Fruit fly (Drosophila melanogaster) whole organism, embryonic: ENCODE data around the gene Actn.

Source experiments
- Bdp1 ChIP-seq: fragments of 200-800 bp; sonication (Bioruptor generic); optimal IDR thresholded peaks from 3 replicates; lab custom pipeline; 2016; ENCODE audit warnings: missing biosample characterization, missing genetic modification characterization
- CG10654 ChIP-seq: fragments of 200-800 bp; sonication (Bioruptor generic); optimal IDR thresholded peaks from 2 replicates; lab custom pipeline; 2016; ENCODE audit warnings: missing biosample characterization, missing genetic modification characterization
- CG11085 ChIP-seq: fragments of 200-800 bp; sonication (Bioruptor generic); IDR thresholded peaks from 2 replicates; pipeline ENCODE4 v1.3.6; 2022; ENCODE audit warnings: missing biosample characterization, missing genetic modification characterization
- CG11093 ChIP-seq: fragments of 200-800 bp; sonication (Bioruptor generic); IDR thresholded peaks from 3 replicates; pipeline ENCODE4 v1.3.6; 2022; ENCODE audit warnings: missing biosample characterization, missing genetic modification characterization
- CG12155 ChIP-seq: fragments of 200-800 bp; sonication (Bioruptor generic); optimal IDR thresholded peaks from 3 replicates; lab custom pipeline; 2016; ENCODE audit warnings: missing biosample characterization, missing genetic modification characterization
- CG12219 ChIP-seq: fragments of 200-800 bp; sonication (Bioruptor generic); optimal IDR thresholded peaks from 3 replicates; lab custom pipeline; 2018; ENCODE audit warnings: missing biosample characterization, mild to moderate bottlenecking, missing genetic modification characterization
- CG1233 ChIP-seq: fragments of 200-800 bp; sonication (Bioruptor generic); optimal IDR thresholded peaks from 4 replicates; lab custom pipeline; 2018; ENCODE audit warnings: missing biosample characterization, mild to moderate bottlenecking, missing genetic modification characterization
- CG12942 ChIP-seq: fragments of 200-800 bp; sonication (Bioruptor generic); optimal IDR thresholded peaks from 3 replicates; lab custom pipeline; 2016; ENCODE audit warnings: missing biosample characterization, missing genetic modification characterization
- CG13894 ChIP-seq: fragments of 200-800 bp; sonication (Bioruptor generic); optimal IDR thresholded peaks from 3 replicates; lab custom pipeline; 2018; ENCODE audit warnings: missing biosample characterization, mild to moderate bottlenecking, missing genetic modification characterization, moderate library complexity
- CG15696 ChIP-seq: fragments of 200-800 bp; sonication (Bioruptor generic); optimal IDR thresholded peaks from 2 replicates; lab custom pipeline; 2019; ENCODE audit warnings: missing biosample characterization, mild to moderate bottlenecking, missing genetic modification characterization, moderate library complexity
- CG16813 ChIP-seq: fragments of 200-800 bp; sonication (Bioruptor generic); IDR thresholded peaks from 3 replicates; pipeline ENCODE4 v1.3.6; 2022; ENCODE audit warnings: missing biosample characterization, missing genetic modification characterization; ENCODE audit not compliant: partially characterized antibody
- CG17359 ChIP-seq: fragments of 200-800 bp; sonication (Bioruptor generic); optimal IDR thresholded peaks from 3 replicates; lab custom pipeline; 2018; ENCODE audit warnings: missing biosample characterization, mild to moderate bottlenecking, missing genetic modification characterization, moderate library complexity
- CG1792 ChIP-seq: fragments of 200-800 bp; sonication (Bioruptor generic); optimal IDR thresholded peaks from 2 replicates; lab custom pipeline; 2016; ENCODE audit warnings: missing biosample characterization, missing genetic modification characterization
- CG2120 ChIP-seq: fragments of 200-800 bp; sonication (Bioruptor generic); optimal IDR thresholded peaks from 3 replicates; lab custom pipeline; 2016; ENCODE audit warnings: missing biosample characterization, missing genetic modification characterization
- CG2129 ChIP-seq: fragments of 200-800 bp; sonication (Bioruptor generic); IDR thresholded peaks from 2 replicates; pipeline ENCODE4 v1.3.6; 2022; ENCODE audit warnings: missing biosample characterization, missing genetic modification characterization; ENCODE audit not compliant: partially characterized antibody
- CG31388 ChIP-seq: fragments of 200-800 bp; sonication (Bioruptor generic); optimal IDR thresholded peaks from 2 replicates; lab custom pipeline; 2016; ENCODE audit warnings: missing biosample characterization, missing genetic modification characterization
- CG3847 ChIP-seq: fragments of 200-800 bp; sonication (Bioruptor generic); IDR thresholded peaks from 2 replicates; pipeline ENCODE4 v1.3.6; 2022; ENCODE audit warnings: missing biosample characterization, missing genetic modification characterization
- CG6689 ChIP-seq: fragments of 200-800 bp; sonication (Bioruptor generic); IDR thresholded peaks from 2 replicates; pipeline ENCODE4 v1.3.6; 2022; ENCODE audit warnings: missing biosample characterization, missing genetic modification characterization
- CG6791 ChIP-seq: fragments of 200-800 bp; sonication (Bioruptor generic); IDR thresholded peaks from 3 replicates; pipeline ENCODE4 v1.3.6; 2022; ENCODE audit warnings: missing biosample characterization, missing genetic modification characterization; ENCODE audit not compliant: partially characterized antibody
- CG8388 ChIP-seq: fragments of 200-800 bp; sonication (Bioruptor generic); optimal IDR thresholded peaks from 2 replicates; lab custom pipeline; 2019; ENCODE audit warnings: missing biosample characterization, mild to moderate bottlenecking, missing genetic modification characterization, moderate library complexity
- Camta ChIP-seq: fragments of 200-800 bp; sonication (Bioruptor generic); optimal IDR thresholded peaks from 2 replicates; lab custom pipeline; 2016; ENCODE audit warnings: missing biosample characterization, missing genetic modification characterization
- CkIIα-i1 ChIP-seq: fragments of 200-800 bp; sonication (Bioruptor generic); IDR thresholded peaks from 2 replicates; pipeline ENCODE4 v1.3.6; 2022; ENCODE audit warnings: missing biosample characterization, missing genetic modification characterization
- D19A ChIP-seq: fragments of 200-800 bp; optimal IDR thresholded peaks from 3 replicates; lab custom pipeline; 2019; ENCODE audit warnings: missing biosample characterization, mild to moderate bottlenecking, missing genetic modification characterization, moderate library complexity
- Fer1 ChIP-seq: fragments of 200-800 bp; sonication (Bioruptor generic); optimal IDR thresholded peaks from 2 replicates; lab custom pipeline; 2017; ENCODE audit warnings: missing biosample characterization, mild to moderate bottlenecking, missing genetic modification characterization
- HHEX ChIP-seq: fragments of 200-800 bp; sonication (Bioruptor generic); optimal IDR thresholded peaks from 3 replicates; lab custom pipeline; 2017; ENCODE audit warnings: missing biosample characterization, mild to moderate bottlenecking, missing genetic modification characterization, missing genetic modification reagents
- Hey ChIP-seq: fragments of 200-800 bp; sonication (Bioruptor generic); optimal IDR thresholded peaks from 3 replicates; lab custom pipeline; 2018; ENCODE audit warnings: missing biosample characterization, mild to moderate bottlenecking, missing genetic modification characterization
- Neu2 ChIP-seq: fragments of 200-800 bp; sonication (Bioruptor generic); optimal IDR thresholded peaks from 3 replicates; lab custom pipeline; 2016; ENCODE audit warnings: missing biosample characterization, missing genetic modification characterization, borderline replicate concordance
- Rx ChIP-seq: fragments of 200-800 bp; sonication (Bioruptor generic); IDR thresholded peaks from 2 replicates; pipeline ENCODE4 v1.3.6; 2022; ENCODE audit warnings: missing biosample characterization, missing genetic modification characterization
- Spps ChIP-seq: fragments of 200-800 bp; sonication (Bioruptor generic); optimal IDR thresholded peaks from 2 replicates; lab custom pipeline; 2018; ENCODE audit warnings: missing biosample characterization, mild to moderate bottlenecking, missing genetic modification characterization
- Trl ChIP-seq, 3 experiments: fragments of >200 bp in 2 of 3; fragments of 200-800 bp in 1 of 3; sonication (Bioruptor generic) in 1 of 3; optimal IDR thresholded peaks; 2 replicates in 1 of 3; 3 replicates in 2 of 3; lab custom pipeline; 2016 to 2017; ENCODE audit warnings: missing biosample characterization in 1 of 3, missing genetic modification characterization in 1 of 3
- btn ChIP-seq: fragments of 200-800 bp; sonication (Bioruptor generic); optimal IDR thresholded peaks from 2 replicates; lab custom pipeline; 2016; ENCODE audit warnings: missing biosample characterization, missing genetic modification characterization
- cas ChIP-seq: fragments of 200-800 bp; sonication (Bioruptor generic); IDR thresholded peaks from 2 replicates; pipeline ENCODE4 v1.3.6; 2022; ENCODE audit warnings: missing biosample characterization, missing genetic modification characterization
- chif ChIP-seq, 2 experiments: fragments of 200-800 bp; sonication (Bioruptor generic); optimal IDR thresholded peaks; 3 replicates each; lab custom pipeline; 2016; ENCODE audit warnings: missing biosample characterization in 2 of 2, missing genetic modification characterization in 2 of 2
- chinmo ChIP-seq: fragments of 200-800 bp; sonication (Bioruptor generic); IDR thresholded peaks from 4 replicates; pipeline ENCODE4 v1.3.6; 2022; ENCODE audit warnings: missing biosample characterization, missing genetic modification characterization; ENCODE audit not compliant: partially characterized antibody
- gcm ChIP-seq: fragments of 200-800 bp; sonication (Bioruptor generic); optimal IDR thresholded peaks from 2 replicates; lab custom pipeline; 2019; ENCODE audit warnings: missing biosample characterization, mild to moderate bottlenecking, missing genetic modification characterization, moderate library complexity
- lab ChIP-seq: fragments of 200-800 bp; sonication (Bioruptor generic); optimal IDR thresholded peaks from 3 replicates; lab custom pipeline; 2017; ENCODE audit warnings: missing biosample characterization, missing genetic modification characterization, mild to moderate bottlenecking, moderate library complexity, missing genetic modification reagents
- lbe ChIP-seq: fragments of 200-800 bp; sonication (Bioruptor generic); optimal IDR thresholded peaks from 2 replicates; lab custom pipeline; 2016; ENCODE audit warnings: missing biosample characterization, mild to moderate bottlenecking, missing genetic modification characterization
- lilli ChIP-seq: fragments of 200-800 bp; sonication (Bioruptor generic); optimal IDR thresholded peaks from 3 replicates; lab custom pipeline; 2016; ENCODE audit warnings: missing biosample characterization, missing genetic modification characterization
- mirr ChIP-seq: fragments of 200-800 bp; sonication (Bioruptor generic); optimal IDR thresholded peaks from 3 replicates; lab custom pipeline; 2018; ENCODE audit warnings: missing biosample characterization, mild to moderate bottlenecking, missing genetic modification characterization
- mld ChIP-seq: fragments of 200-800 bp; sonication (Bioruptor generic); IDR thresholded peaks from 3 replicates; pipeline ENCODE4 v1.3.6; 2022; ENCODE audit warnings: missing biosample characterization, missing genetic modification characterization; ENCODE audit not compliant: partially characterized antibody
- p53 ChIP-seq: fragments of 200-800 bp; sonication (Bioruptor generic); optimal IDR thresholded peaks from 2 replicates; lab custom pipeline; 2016; ENCODE audit warnings: missing biosample characterization, missing genetic modification characterization
- seq ChIP-seq: fragments of 200-800 bp; sonication (Bioruptor generic); IDR thresholded peaks from 2 replicates; pipeline ENCODE4 v1.3.6; 2022; ENCODE audit warnings: missing biosample characterization, missing genetic modification characterization
- shn ChIP-seq: fragments of 200-800 bp; sonication (Bioruptor generic); optimal IDR thresholded peaks from 3 replicates; lab custom pipeline; 2016; ENCODE audit warnings: missing biosample characterization, missing genetic modification characterization
- sim ChIP-seq: fragments of 200-800 bp; sonication (Bioruptor generic); IDR thresholded peaks from 2 replicates; pipeline ENCODE4 v1.3.6; 2022; ENCODE audit warnings: missing biosample characterization, missing genetic modification characterization
- sisA ChIP-seq: fragments of 200-800 bp; sonication (Bioruptor generic); IDR thresholded peaks from 2 replicates; pipeline ENCODE4 v1.3.6; 2022; ENCODE audit warnings: missing biosample characterization, missing genetic modification characterization
- sna ChIP-seq: fragments of 200-800 bp; sonication (Bioruptor generic); IDR thresholded peaks from 2 replicates; pipeline ENCODE4 v1.3.6; 2022; ENCODE audit warnings: missing biosample characterization, missing genetic modification characterization; ENCODE audit not compliant: partially characterized antibody
- trh ChIP-seq: fragments of 200-800 bp; sonication (Bioruptor generic); optimal IDR thresholded peaks from 2 replicates; lab custom pipeline; 2016; ENCODE audit warnings: missing biosample characterization, missing genetic modification characterization
- unpg ChIP-seq: fragments of 200-800 bp; sonication (Bioruptor generic); optimal IDR thresholded peaks from 3 replicates; lab custom pipeline; 2018; ENCODE audit warnings: missing biosample characterization, mild to moderate bottlenecking, missing genetic modification characterization, moderate library complexity
- vfl ChIP-seq: fragments of 200-800 bp; sonication (Bioruptor generic); optimal IDR thresholded peaks from 2 replicates; lab custom pipeline; 2016; ENCODE audit warnings: missing biosample characterization, missing genetic modification characterization

The Actn gene

dm6 chrX:2009453-2010009 lies 32.6 kb downstream of the Actn start (continued):
- peak; percentile 35 for TF ChIP-seq gcm (GFP tag; lab: Kevin White, UChicago)
- TF ChIP-seq cas = no peak
- TF ChIP-seq CkIIα-i1 (GFP tag; lab: Robert Waterston, UW) = no peak
- TF ChIP-seq CG11093 (GFP tag; lab: Robert Waterston, UW) = no peak
- peak; percentile 69 for TF ChIP-seq CG15696 (tag; lab: Kevin White, UChicago)
- no peak for TF ChIP-seq Trl (optimal IDR thresholded peaks at IDR 0.05; lab: Kevin White, UChicago)
- TF ChIP-seq Trl (GFP tag; optimal IDR thresholded peaks at IDR 0.05; lab: Kevin White, UChicago) = peak; percentile 72
- peak; percentile 52 for TF ChIP-seq CG3847
- TF ChIP-seq CG12155 (GFP tag; lab: Kevin White, UChicago) = peak; percentile 60
- peak; percentile 81 for TF ChIP-seq D19A (tag; lab: Kevin White, UChicago)
- TF ChIP-seq unpg (GFP tag; lab: Kevin White, UChicago) = peak; percentile 56
- no peak for TF ChIP-seq mirr (GFP tag; lab: Kevin White, UChicago)
- TF ChIP-seq CG13894 = no peak
- 0 out of 2 replicates have a peak, but pooled peaks have one; percentile 43 for TF ChIP-seq CG11085 (GFP tag; lab: Robert Waterston, UW)
- 0 out of 2 replicates have a peak, but pooled peaks have one; percentile 30 for TF ChIP-seq sim (GFP tag; lab: Robert Waterston, UW)
- peak; percentile 46 for TF ChIP-seq CG12942 (GFP tag; lab: Kevin White, UChicago)
- TF ChIP-seq CG2120 (GFP tag; lab: Kevin White, UChicago) = peak; percentile 79
- no peak for TF ChIP-seq CG16813
- no peak for TF ChIP-seq CG2129 (GFP tag; lab: Robert Waterston, UW)
- TF ChIP-seq CG17359 = peak; percentile 61
- peak; percentile 69 to 71 for TF ChIP-seq chif (GFP tag; optimal IDR thresholded peaks at IDR 0.05; lab: Kevin White, UChicago)
- peak; percentile 66 for TF ChIP-seq Camta (GFP tag; lab: Kevin White, UChicago)
- peak; percentile 54 for TF ChIP-seq p53 (GFP tag; lab: Kevin White, UChicago)
- peak; percentile 65 for TF ChIP-seq CG6689
- TF ChIP-seq Hey (tag; lab: Kevin White, UChicago) = no peak
- TF ChIP-seq trh (GFP tag; lab: Kevin White, UChicago) = peak; percentile 10
- no peak for TF ChIP-seq Neu2
- TF ChIP-seq sisA (GFP tag; lab: Robert Waterston, UW) = peak; percentile 44
- TF ChIP-seq lilli (GFP tag; lab: Kevin White, UChicago) = peak; percentile 82
- peak; percentile 59 for TF ChIP-seq shn (GFP tag; lab: Kevin White, UChicago)
- no peak for TF ChIP-seq CG6791 (GFP tag; lab: Robert Waterston, UW)
- peak; percentile 38 for TF ChIP-seq seq (GFP tag; lab: Robert Waterston, UW)
- TF ChIP-seq Rx = peak; percentile 48
- TF ChIP-seq Bdp1 (GFP tag; lab: Kevin White, UChicago) = peak; percentile 13
- TF ChIP-seq CG1233 (GFP tag; lab: Kevin White, UChicago) = peak; percentile 59
- peak; percentile 59 for TF ChIP-seq vfl (GFP tag; lab: Kevin White, UChicago)
- TF ChIP-seq HHEX (GFP tag; lab: Kevin White, UChicago) = peak; percentile 64
- peak; percentile 72 for TF ChIP-seq lab
- no peak for TF ChIP-seq chinmo
- TF ChIP-seq btn = peak; percentile 31
- peak; percentile 76 for TF ChIP-seq CG1792 (GFP tag; lab: Kevin White, UChicago)
- peak; percentile 48 for TF ChIP-seq Fer1
- TF ChIP-seq lbe = no peak
- no peak for TF ChIP-seq CG31388 (GFP tag; lab: Kevin White, UChicago)
- TF ChIP-seq CG12219 (GFP tag; lab: Kevin White, UChicago) = peak; percentile 51
- TF ChIP-seq sna = no peak
- TF ChIP-seq mld (GFP tag; lab: Robert Waterston, UW) = no peak
- TF ChIP-seq CG10654 (GFP tag; lab: Kevin White, UChicago) = peak; percentile 51
- peak; percentile 67 for TF ChIP-seq CG8388 (GFP tag; lab: Kevin White, UChicago)
- TF ChIP-seq Spps = no peak
